Fruit fly (Drosophila melanogaster) whole organism, prepupa: Measurements from ENCODE around the gene CG14712.

Experiments used
- Blimp-1 ChIP-seq: fragments of 200-800 bp; sonication (Bioruptor generic); optimal IDR thresholded peaks from 3 replicates; lab custom pipeline; 2017; ENCODE audit warnings: missing biosample characterization, missing genetic modification characterization, mild to moderate bottlenecking, moderate library complexity, missing genetic modification reagents
- CG10631 ChIP-seq: fragments of 200-800 bp; sonication (Bioruptor generic); optimal IDR thresholded peaks from 2 replicates; lab custom pipeline; 2016; ENCODE audit warnings: missing biosample characterization, missing genetic modification characterization
- CG10669 ChIP-seq: fragments of 200-800 bp; sonication (Bioruptor generic); optimal IDR thresholded peaks from 3 replicates; lab custom pipeline; 2018; ENCODE audit warnings: missing biosample characterization, mild to moderate bottlenecking, missing genetic modification characterization, moderate library complexity
- CG11294 ChIP-seq: fragments of 200-800 bp; sonication (Bioruptor generic); IDR thresholded peaks from 2 replicates; pipeline ENCODE4 v1.3.6; 2022; ENCODE audit warnings: missing biosample characterization, missing genetic modification characterization
- CG11902 ChIP-seq: fragments of 200-800 bp; sonication (Bioruptor generic); optimal IDR thresholded peaks from 3 replicates; lab custom pipeline; 2016; ENCODE audit warnings: missing biosample characterization, missing genetic modification characterization
- CG15336 ChIP-seq: fragments of 200-800 bp; sonication (Bioruptor generic); IDR thresholded peaks from 2 replicates; pipeline ENCODE4 v1.3.6; 2022; ENCODE audit warnings: missing biosample characterization, missing genetic modification characterization
- CG1621 ChIP-seq: fragments of 200-800 bp; sonication (Bioruptor generic); optimal IDR thresholded peaks from 3 replicates; lab custom pipeline; 2018; ENCODE audit warnings: missing biosample characterization, mild to moderate bottlenecking, missing genetic modification characterization
- CG16779 ChIP-seq: fragments of 200-800 bp; sonication (Bioruptor generic); optimal IDR thresholded peaks from 3 replicates; lab custom pipeline; 2017; ENCODE audit warnings: missing biosample characterization, mild to moderate bottlenecking, missing genetic modification characterization
- CG3032 ChIP-seq: fragments of 200-800 bp; optimal IDR thresholded peaks from 2 replicates; lab custom pipeline; 2019; ENCODE audit warnings: missing biosample characterization, mild to moderate bottlenecking, missing genetic modification characterization, moderate library complexity
- CG31627 ChIP-seq: fragments of 200-800 bp; sonication (Bioruptor generic); optimal IDR thresholded peaks from 3 replicates; lab custom pipeline; 2016; ENCODE audit warnings: missing biosample characterization, missing genetic modification characterization
- CG32006 ChIP-seq: fragments of 200-800 bp; sonication (Bioruptor generic); optimal IDR thresholded peaks from 3 replicates; lab custom pipeline; 2017; ENCODE audit warnings: missing biosample characterization, mild to moderate bottlenecking, missing genetic modification characterization
- CG34406 ChIP-seq: fragments of 200-800 bp; sonication (Bioruptor generic); optimal IDR thresholded peaks from 3 replicates; lab custom pipeline; 2016; ENCODE audit warnings: missing biosample characterization, missing genetic modification characterization
- CG3919 ChIP-seq: fragments of 200-800 bp; sonication (Bioruptor generic); optimal IDR thresholded peaks from 3 replicates; lab custom pipeline; 2016; ENCODE audit warnings: missing biosample characterization, missing genetic modification characterization
- CG4318 ChIP-seq: fragments of 200-800 bp; sonication (Bioruptor generic); optimal IDR thresholded peaks from 3 replicates; lab custom pipeline; 2017; ENCODE audit warnings: missing biosample characterization, mild to moderate bottlenecking, missing genetic modification characterization
- CG6163 ChIP-seq: fragments of 200-800 bp; sonication (Bioruptor generic); IDR thresholded peaks from 3 replicates; pipeline ENCODE4 v1.3.6; 2022; ENCODE audit warnings: missing biosample characterization, missing genetic modification characterization
- CG6854 ChIP-seq: fragments of 200-800 bp; sonication (Bioruptor generic); optimal IDR thresholded peaks from 2 replicates; lab custom pipeline; 2017; ENCODE audit warnings: missing biosample characterization, mild to moderate bottlenecking, missing genetic modification characterization
- CG7368 ChIP-seq: fragments of 200-800 bp; sonication (Bioruptor generic); optimal IDR thresholded peaks from 3 replicates; lab custom pipeline; 2016; ENCODE audit warnings: missing biosample characterization, missing genetic modification characterization
- CG8119 ChIP-seq: fragments of 200-800 bp; sonication (Bioruptor generic); IDR thresholded peaks from 3 replicates; pipeline ENCODE4 v1.3.6; 2022; ENCODE audit warnings: missing biosample characterization, missing genetic modification characterization
- CG8632 ChIP-seq: fragments of 200-800 bp; sonication (Bioruptor generic); optimal IDR thresholded peaks from 3 replicates; lab custom pipeline; 2016; ENCODE audit warnings: missing biosample characterization, missing genetic modification characterization
- Eip75B ChIP-seq: fragments of 200-800 bp; sonication (Bioruptor generic); optimal IDR thresholded peaks from 3 replicates; lab custom pipeline; 2016; ENCODE audit warnings: missing biosample characterization, missing genetic modification characterization
- Eip78C ChIP-seq: fragments of 200-800 bp; sonication (Bioruptor generic); peaks from one replicate; lab custom pipeline; 2016; ENCODE audit warnings: missing biosample characterization, missing genetic modification characterization
- Eip93F ChIP-seq: fragments of 200-800 bp; sonication (Bioruptor generic); optimal IDR thresholded peaks from 2 replicates; lab custom pipeline; 2016; ENCODE audit warnings: missing biosample characterization, mild to moderate bottlenecking, missing genetic modification characterization
- Ets96B ChIP-seq: fragments of 200-800 bp; optimal IDR thresholded peaks from 2 replicates; lab custom pipeline; 2019; ENCODE audit warnings: missing biosample characterization, mild to moderate bottlenecking, missing genetic modification characterization, moderate library complexity
- Gug ChIP-seq: fragments of 200-800 bp; sonication (Bioruptor generic); IDR thresholded peaks from 2 replicates; pipeline ENCODE4 v1.3.6; 2022; ENCODE audit warnings: missing biosample characterization, missing genetic modification characterization
- Hr38 ChIP-seq: sonication (Bioruptor generic); optimal IDR thresholded peaks from 2 replicates; lab custom pipeline; 2016; ENCODE audit warnings: missing biosample characterization, missing genetic modification characterization
- Hr39 ChIP-seq: fragments of 200-800 bp; sonication (Bioruptor generic); optimal IDR thresholded peaks from 2 replicates; lab custom pipeline; 2016; ENCODE audit warnings: missing biosample characterization, missing genetic modification characterization
- Hr4 ChIP-seq: fragments of 200-800 bp; sonication (Bioruptor generic); optimal IDR thresholded peaks from 3 replicates; lab custom pipeline; 2016; ENCODE audit warnings: missing biosample characterization, missing genetic modification characterization
- Lpt ChIP-seq: fragments of 200-800 bp; sonication (Bioruptor generic); optimal IDR thresholded peaks from 3 replicates; lab custom pipeline; 2016; ENCODE audit warnings: missing biosample characterization, missing genetic modification characterization
- Met ChIP-seq: fragments of 200-800 bp; sonication (Bioruptor generic); optimal IDR thresholded peaks from 3 replicates; lab custom pipeline; 2016; ENCODE audit warnings: missing biosample characterization, missing genetic modification characterization
- OdsH ChIP-seq: fragments of 200-800 bp; sonication (Bioruptor generic); optimal IDR thresholded peaks from 3 replicates; lab custom pipeline; 2016; ENCODE audit warnings: missing biosample characterization, missing genetic modification characterization
- Sox102F ChIP-seq: fragments of 200-800 bp; sonication (Bioruptor generic); optimal IDR thresholded peaks from 2 replicates; lab custom pipeline; 2016; ENCODE audit warnings: missing biosample characterization, mild to moderate bottlenecking, missing genetic modification characterization
- Sox14 ChIP-seq: fragments of 200-800 bp; sonication (Bioruptor generic); optimal IDR thresholded peaks from 3 replicates; lab custom pipeline; 2016; ENCODE audit warnings: missing biosample characterization, missing genetic modification characterization
- Sox15 ChIP-seq: fragments of 200-800 bp; sonication (Bioruptor generic); optimal IDR thresholded peaks from 3 replicates; lab custom pipeline; 2016; ENCODE audit warnings: missing biosample characterization, missing genetic modification characterization
- achi ChIP-seq: fragments of 200-800 bp; sonication (Bioruptor generic); optimal IDR thresholded peaks from 3 replicates; lab custom pipeline; 2016; ENCODE audit warnings: missing biosample characterization, missing genetic modification characterization
- cyc ChIP-seq: fragments of 200-800 bp; sonication (Bioruptor generic); optimal IDR thresholded peaks from 3 replicates; lab custom pipeline; 2016; ENCODE audit warnings: missing biosample characterization, missing genetic modification characterization
- dsx ChIP-seq: fragments of 200-800 bp; optimal IDR thresholded peaks from 3 replicates; lab custom pipeline; 2019; ENCODE audit warnings: missing biosample characterization, mild to moderate bottlenecking, missing genetic modification characterization, moderate library complexity; ENCODE audit not compliant: poor library complexity, severe bottlenecking
- eg ChIP-seq: fragments of 200-800 bp; sonication (Bioruptor generic); IDR thresholded peaks from 3 replicates; pipeline ENCODE4 v1.3.6; 2022; ENCODE audit warnings: missing biosample characterization, missing genetic modification characterization
- fd59A ChIP-seq: fragments of 200-800 bp; sonication (Bioruptor generic); optimal IDR thresholded peaks from 2 replicates; lab custom pipeline; 2017; ENCODE audit warnings: missing biosample characterization, mild to moderate bottlenecking, missing genetic modification characterization, missing genetic modification reagents
- fd85E ChIP-seq: fragments of 200-800 bp; sonication (Bioruptor generic); optimal IDR thresholded peaks from 3 replicates; lab custom pipeline; 2016; ENCODE audit warnings: missing biosample characterization, missing genetic modification characterization
- fkh ChIP-seq: fragments of 200-800 bp; sonication (Bioruptor generic); optimal IDR thresholded peaks from 3 replicates; lab custom pipeline; 2017; ENCODE audit warnings: missing biosample characterization, mild to moderate bottlenecking, missing genetic modification characterization, moderate library complexity
- lz ChIP-seq: fragments of 200-800 bp; sonication (Bioruptor generic); optimal IDR thresholded peaks from 3 replicates; lab custom pipeline; 2016; ENCODE audit warnings: missing biosample characterization, missing genetic modification characterization
- net ChIP-seq: fragments of 200-800 bp; sonication (Bioruptor generic); optimal IDR thresholded peaks from 3 replicates; lab custom pipeline; 2016; ENCODE audit warnings: missing biosample characterization, missing genetic modification characterization
- pdm3 ChIP-seq: fragments of 200-800 bp; sonication (Bioruptor generic); optimal IDR thresholded peaks from 3 replicates; lab custom pipeline; 2016; ENCODE audit warnings: missing biosample characterization, missing genetic modification characterization
- salr ChIP-seq, 2 experiments: fragments of 200-800 bp; sonication (Bioruptor generic); optimal IDR thresholded peaks; 3 replicates each; lab custom pipeline; 2016 to 2018; ENCODE audit warnings: missing biosample characterization in 2 of 2, missing genetic modification characterization in 2 of 2, mild to moderate bottlenecking in 1 of 2
- ss ChIP-seq, 2 experiments: fragments of 200-800 bp; sonication (Bioruptor generic); optimal IDR thresholded peaks; 2 replicates in 1 of 2; 3 replicates in 1 of 2; lab custom pipeline; 2017 to 2018; ENCODE audit warnings: mild to moderate bottlenecking in 2 of 2, missing biosample characterization in 2 of 2, missing genetic modification characterization in 2 of 2, moderate library complexity in 1 of 2
- topi ChIP-seq: fragments of 200-800 bp; sonication (Bioruptor generic); optimal IDR thresholded peaks from 3 replicates; lab custom pipeline; 2016; ENCODE audit warnings: missing biosample characterization, missing genetic modification characterization
- vri ChIP-seq: fragments of 200-800 bp; sonication (Bioruptor generic); optimal IDR thresholded peaks from 3 replicates; lab custom pipeline; 2016; ENCODE audit warnings: missing biosample characterization, mild to moderate bottlenecking, missing genetic modification characterization

CG14712 gene

dm6 chr3R:11649449-11649848 is 20.9 kb downstream of the CG14712 start (continued):
- TF ChIP-seq fd59A (GFP tag; lab: Kevin White, UChicago) = peak; percentile 70
- peak; percentile 84 for TF ChIP-seq Sox14 (GFP tag; lab: Kevin White, UChicago)
- peak; percentile 89 for TF ChIP-seq topi (GFP tag; lab: Kevin White, UChicago)
- peak; percentile 86 for TF ChIP-seq CG32006 (GFP tag; lab: Kevin White, UChicago)
- TF ChIP-seq Hr4 = peak; percentile 93
- peak; percentile 90 for TF ChIP-seq lz (GFP tag; lab: Kevin White, UChicago)
- peak; percentile 73 for TF ChIP-seq Lpt (GFP tag; lab: Kevin White, UChicago)
- peak; percentile 59 for TF ChIP-seq CG16779

DNA sequence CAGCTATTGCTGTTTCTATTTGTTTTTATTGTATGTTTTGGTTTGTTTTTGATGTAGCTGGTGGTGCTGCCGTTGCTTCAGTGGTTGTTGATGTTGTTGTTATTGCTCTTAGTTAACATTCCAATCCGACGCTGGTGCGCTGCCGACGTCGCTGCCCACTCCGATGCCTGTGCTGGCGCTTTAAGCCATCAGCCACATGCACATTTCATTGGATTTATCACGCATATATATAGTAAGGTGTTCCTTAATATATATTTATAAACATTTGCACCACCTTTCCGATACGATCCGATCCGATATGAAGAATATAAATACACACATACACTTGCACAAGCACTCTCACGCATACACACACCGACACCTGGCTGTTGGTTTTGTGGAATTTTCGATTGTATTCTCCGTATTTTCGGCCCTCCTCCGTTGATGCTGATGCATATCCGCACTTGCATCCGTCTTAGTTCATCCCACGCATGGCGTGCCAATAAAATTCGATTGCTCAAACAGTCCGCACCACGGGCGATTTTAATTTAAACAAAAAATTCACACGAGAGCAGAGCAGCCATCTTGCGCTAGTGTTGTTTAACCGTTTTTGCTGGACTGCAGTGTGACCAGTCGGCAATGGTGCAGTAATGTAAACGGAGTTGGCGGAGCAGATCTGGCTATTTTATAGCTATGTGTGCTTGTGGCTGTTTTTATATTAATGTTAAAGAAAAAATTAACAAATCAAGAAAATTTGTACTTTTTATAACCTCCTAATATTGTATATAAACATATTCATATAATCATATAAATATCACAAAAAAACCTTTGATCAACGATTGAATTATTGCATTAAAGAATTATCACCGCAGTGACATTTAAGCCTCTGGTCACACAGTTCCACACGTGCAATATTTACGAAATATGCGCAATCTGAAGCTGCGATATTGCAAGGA is 21.8 kb downstream of the CG14712 start, which contains the start of the genes Csk and Elp1:
Gene Csk (minus strand): TSS at position 602 of the 935 bp plus-strand sequence.
Gene Elp1 (plus strand): TSS at position 867 of the 935 bp plus-strand sequence.
- TF ChIP-seq CG7368 = no peak
- peak; percentile 45 for TF ChIP-seq lz (GFP tag; lab: Kevin White, UChicago)
- no peak for TF ChIP-seq CG4318 (GFP tag; lab: Kevin White, UChicago)
- TF ChIP-seq salr (GFP tag; optimal IDR thresholded peaks at IDR 0.05; lab: Kevin White, UChicago) = no peak
- TF ChIP-seq CG8632 = no peak
- no peak for TF ChIP-seq CG6163
- TF ChIP-seq eg (GFP tag; lab: Robert Waterston, UW) = peak; percentile 37; the same call in 1 of the 3 replicates
- TF ChIP-seq CG34406 (GFP tag; lab: Kevin White, UChicago) = no peak
- peak; percentile 44 for TF ChIP-seq pdm3
- TF ChIP-seq Eip75B (GFP tag; lab: Kevin White, UChicago) = peak; percentile 42
- peak; percentile 57 for TF ChIP-seq achi
- TF ChIP-seq Gug (GFP tag; lab: Robert Waterston, UW) = peak; percentile 41; the same call in 1 of the 2 replicates
- TF ChIP-seq CG10669 (GFP tag; lab: Kevin White, UChicago) = peak; percentile 1
- peak; percentile 36 for TF ChIP-seq Ets96B
- TF ChIP-seq CG11902 = peak; percentile 7
- no peak for TF ChIP-seq CG1621 (tag; lab: Kevin White, UChicago)
- no peak for TF ChIP-seq Blimp-1 (GFP tag; lab: Kevin White, UChicago)
- peak; percentile 60 for TF ChIP-seq Met
- peak; percentile 57 for TF ChIP-seq Sox102F (GFP tag; lab: Kevin White, UChicago)
- TF ChIP-seq CG16779 = no peak
- TF ChIP-seq Eip93F = peak; percentile 38
- TF ChIP-seq cyc (GFP tag; lab: Kevin White, UChicago) = peak; percentile 51
- TF ChIP-seq fkh (GFP tag; lab: Kevin White, UChicago) = peak; percentile 75
- no peak for TF ChIP-seq CG6854 (GFP tag; lab: Kevin White, UChicago)
- TF ChIP-seq CG11294 (GFP tag; lab: Robert Waterston, UW) = no peak
- peak; percentile 41 for TF ChIP-seq Hr39 (GFP tag; lab: Kevin White, UChicago)
- peak; percentile 10 for TF ChIP-seq vri (GFP tag; lab: Kevin White, UChicago)
- TF ChIP-seq CG3032 (tag; lab: Kevin White, UChicago) = peak; percentile 56
- peak; percentile 2 for TF ChIP-seq Lpt (GFP tag; lab: Kevin White, UChicago)
- TF ChIP-seq Sox15 = peak; percentile 22
- no peak for TF ChIP-seq dsx (GFP tag; lab: Kevin White, UChicago)
- TF ChIP-seq Eip78C (GFP tag; lab: Kevin White, UChicago) = peak; percentile 70
- TF ChIP-seq Hr38 (GFP tag; lab: Kevin White, UChicago) = no peak
- peak; percentile 48 for TF ChIP-seq CG10631 (GFP tag; lab: Kevin White, UChicago)
- no peak for TF ChIP-seq CG15336
- TF ChIP-seq CG3919 = peak; percentile 56
- TF ChIP-seq Sox14 (GFP tag; lab: Kevin White, UChicago) = peak; percentile 41
- TF ChIP-seq CG31627 (GFP tag; lab: Kevin White, UChicago) = peak; percentile 38
- peak; percentile 45 for TF ChIP-seq Hr4
- no peak for TF ChIP-seq fd85E (GFP tag; lab: Kevin White, UChicago)
- TF ChIP-seq CG8119 (GFP tag; lab: Robert Waterston, UW) = no peak
- TF ChIP-seq fd59A (GFP tag; lab: Kevin White, UChicago) = peak; percentile 9
- TF ChIP-seq net (GFP tag; lab: Kevin White, UChicago) = peak; percentile 23
- TF ChIP-seq ss (GFP tag; optimal IDR thresholded peaks at IDR 0.05; lab: Kevin White, UChicago) = peak in 1 of 2 experiments; percentile 12
- TF ChIP-seq OdsH = peak; percentile 58
